Fruit fly (Drosophila melanogaster): ENCODE data around the gene Cpr64Ab.

DNA sequence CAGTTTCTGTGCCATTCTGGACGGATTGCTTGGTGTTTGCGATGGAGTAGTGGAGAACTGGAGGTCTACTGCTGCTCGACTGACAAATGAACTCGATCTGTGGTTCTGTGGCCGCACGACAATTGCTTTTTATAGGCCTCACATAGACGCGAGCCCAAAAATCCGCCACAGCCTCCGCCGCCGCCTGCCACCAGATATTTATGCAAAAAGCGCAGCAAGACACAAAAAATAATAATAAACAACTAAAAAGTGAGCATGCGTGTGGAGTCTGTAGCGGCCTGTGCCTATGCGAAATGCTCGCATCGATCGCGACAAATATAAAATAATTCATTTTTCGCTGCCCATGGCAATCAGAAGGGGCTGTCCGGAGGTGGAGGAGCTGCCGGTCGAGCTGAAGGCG is 2.3 kb downstream of the Cpr64Ab start, which contains the start of gene Cpr64Aa:
- TF ChIP-seq psq (optimal IDR thresholded peaks at IDR 0.05) (no peak), insv (optimal IDR thresholded peaks at IDR 0.05) (no peak), Myc (optimal IDR thresholded peaks at IDR 0.05) (no peak), Sin3A (optimal IDR thresholded peaks at IDR 0.05) (no peak), h (optimal IDR thresholded peaks at IDR 0.05) (no peak), ttk (optimal IDR thresholded peaks at IDR 0.05) (no peak)

All from Kc167 (cell line).